Worm (Caenorhabditis elegans) whole organism, early embryonic: Measurements from ENCODE around the gene F54C9.14.

Experiments used
- B0310.2 ChIP-seq: sonication (generic microtip); optimal IDR thresholded peaks from 2 replicates; lab custom pipeline; 2016; ENCODE audit warnings: mild to moderate bottlenecking, missing genetic modification characterization, missing compliant biosample characterization
- F13C5.2 ChIP-seq: sonication (generic microtip); optimal IDR thresholded peaks from 2 replicates; lab custom pipeline; 2017; ENCODE audit warnings: mild to moderate bottlenecking, missing genetic modification characterization, inconsistent platforms, missing compliant biosample characterization
- aly-1 ChIP-seq: sonication (generic microtip); optimal IDR thresholded peaks from 2 replicates; lab custom pipeline; 2016; ENCODE audit warnings: missing genetic modification characterization, missing compliant biosample characterization
- ama-1 ChIP-seq: fragments of 150-350 bp; optimal IDR thresholded peaks from 2 replicates; lab custom pipeline; 2014
- ceh-13 ChIP-seq: fragments of 200-800 bp; sonication (Bioruptor generic); optimal IDR thresholded peaks from 2 replicates; lab custom pipeline; 2018; ENCODE audit warnings: mild to moderate bottlenecking, missing genetic modification characterization, missing compliant biosample characterization
- ceh-36 ChIP-seq: sonication (generic microtip); optimal IDR thresholded peaks from 2 replicates; lab custom pipeline; 2016; ENCODE audit warnings: missing genetic modification characterization, inconsistent platforms, missing compliant biosample characterization
- ets-7 ChIP-seq: sonication (generic microtip); optimal IDR thresholded peaks from 2 replicates; lab custom pipeline; 2016; ENCODE audit warnings: missing genotype, missing genetic modification characterization, missing compliant biosample characterization
- flt-1 ChIP-seq: fragments of 200-800 bp; sonication (Bioruptor generic); IDR thresholded peaks from 2 replicates; pipeline ENCODE4 v1.3.6; 2022; ENCODE audit warnings: missing genetic modification characterization, missing compliant biosample characterization
- hmbx-1 ChIP-seq: sonication (generic microtip); optimal IDR thresholded peaks from 2 replicates; lab custom pipeline; 2016; ENCODE audit warnings: mild to moderate bottlenecking, missing genetic modification characterization, missing compliant biosample characterization
- hmg-4 ChIP-seq: fragments of 200-800 bp; sonication (Bioruptor generic); optimal IDR thresholded peaks from 2 replicates; lab custom pipeline; 2018; ENCODE audit warnings: mild to moderate bottlenecking, missing genetic modification characterization, missing compliant biosample characterization
- hnd-1 ChIP-seq: sonication (generic microtip); optimal IDR thresholded peaks from 2 replicates; lab custom pipeline; 2016; ENCODE audit warnings: missing genetic modification characterization, missing compliant biosample characterization
- pes-1 ChIP-seq: fragments of 200-800 bp; sonication (Bioruptor generic); IDR thresholded peaks from 2 replicates; pipeline ENCODE4 v1.3.6; 2022; ENCODE audit warnings: missing genetic modification reagents, missing genetic modification characterization, missing compliant biosample characterization
- scrt-1 ChIP-seq: fragments of 200-800 bp; sonication (Bioruptor generic); IDR thresholded peaks from 2 replicates; pipeline ENCODE4 v1.3.6; 2022; ENCODE audit warnings: missing genetic modification characterization, missing compliant biosample characterization
- sea-1 ChIP-seq: fragments of 200-800 bp; sonication (Bioruptor generic); conservative IDR thresholded peaks from 2 replicates; pipeline ENCODE4 v1.3.6; 2022; ENCODE audit warnings: missing genetic modification characterization, missing compliant biosample characterization
- tbx-11 ChIP-seq: fragments of 200-800 bp; sonication (Bioruptor generic); IDR thresholded peaks from 2 replicates; pipeline ENCODE4 v1.3.6; 2022; ENCODE audit warnings: missing genetic modification characterization, missing compliant biosample characterization
- tbx-37 ChIP-seq: fragments of 200-800 bp; sonication (Bioruptor generic); conservative IDR thresholded peaks from 2 replicates; pipeline ENCODE4 v1.3.6; 2022; ENCODE audit warnings: missing genetic modification reagents, missing genetic modification characterization, missing compliant biosample characterization
- tra-4 ChIP-seq: sonication (generic microtip); optimal IDR thresholded peaks from 2 replicates; lab custom pipeline; 2017; ENCODE audit warnings: missing genetic modification characterization, missing compliant biosample characterization

F54C9.14 gene

DNA sequence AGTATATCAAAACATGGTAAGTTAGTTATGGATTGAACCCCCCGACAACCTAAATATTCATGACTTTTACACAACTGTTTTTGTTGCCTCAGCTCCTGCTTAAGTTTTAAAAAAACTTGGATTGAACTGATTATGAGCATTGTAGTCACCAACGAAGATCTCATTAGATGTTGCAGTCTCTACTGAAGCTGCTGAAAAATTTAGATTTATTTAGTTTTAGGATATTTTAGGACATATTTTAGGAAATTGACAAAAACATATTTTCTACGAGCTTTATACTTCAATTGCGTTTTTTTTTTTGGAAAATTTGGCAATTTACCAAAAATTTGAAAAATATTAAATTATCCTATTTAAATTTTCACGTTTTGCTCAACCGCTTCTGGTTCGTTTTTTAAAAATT lies at the start of gene F54C9.14:
F54C9.14 (plus strand) TSS at position 301 of the 400 bp plus-strand sequence.
- TF ChIP-seq aly-1 (tag; lab: Kevin White, UChicago) (no peak), tbx-37 (no peak), ceh-36 (tag; lab: Kevin White, UChicago) (no peak), ama-1 (lab: Kevin White, UChicago) (no peak), flt-1 (GFP tag; lab: Robert Waterston, UW) (no peak), scrt-1 (GFP tag; lab: Robert Waterston, UW) (no peak), pes-1 (no peak), B0310.2 (tag; lab: Kevin White, UChicago) (no peak), hmg-4 (GFP tag; lab: Kevin White, UChicago) (no peak), F13C5.2 (tag; lab: Kevin White, UChicago) (no peak), ets-7 (tag; lab: Kevin White, UChicago) (no peak), sea-1 (GFP tag; lab: Robert Waterston, UW) (no peak), ceh-13 (GFP tag; lab: Kevin White, UChicago) (no peak), tbx-11 (no peak)

DNA sequence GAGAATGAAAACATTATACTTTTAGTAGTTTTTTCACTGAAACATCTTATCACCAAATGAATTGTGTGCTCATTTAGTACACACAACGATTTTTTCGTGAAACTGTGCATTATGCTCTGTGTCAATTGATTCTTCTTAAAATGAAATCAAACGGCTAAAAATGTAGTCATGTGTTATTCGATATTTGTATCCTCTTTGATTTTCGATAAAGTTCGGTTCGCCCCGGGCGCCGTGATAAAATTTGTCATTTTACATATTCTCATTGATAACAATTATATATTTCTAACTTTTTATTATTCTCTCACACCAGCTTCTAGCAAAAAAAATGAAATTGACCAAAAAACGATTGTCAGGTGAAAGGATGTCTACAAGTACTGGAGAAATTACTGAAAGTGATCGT lies 47.4 kb upstream of the F54C9.14 start, which contains the start of gene ctg-2:
ctg-2 (plus strand) TSS at position 326 of the 400 bp plus-strand sequence.
- TF ChIP-seq pes-1 (no peak), ama-1 (lab: Kevin White, UChicago) (no peak), ceh-13 (GFP tag; lab: Kevin White, UChicago) (no peak), tbx-37 (no peak), ets-7 (tag; lab: Kevin White, UChicago) (no peak), B0310.2 (tag; lab: Kevin White, UChicago) (no peak), sea-1 (GFP tag; lab: Robert Waterston, UW) (no peak)

DNA sequence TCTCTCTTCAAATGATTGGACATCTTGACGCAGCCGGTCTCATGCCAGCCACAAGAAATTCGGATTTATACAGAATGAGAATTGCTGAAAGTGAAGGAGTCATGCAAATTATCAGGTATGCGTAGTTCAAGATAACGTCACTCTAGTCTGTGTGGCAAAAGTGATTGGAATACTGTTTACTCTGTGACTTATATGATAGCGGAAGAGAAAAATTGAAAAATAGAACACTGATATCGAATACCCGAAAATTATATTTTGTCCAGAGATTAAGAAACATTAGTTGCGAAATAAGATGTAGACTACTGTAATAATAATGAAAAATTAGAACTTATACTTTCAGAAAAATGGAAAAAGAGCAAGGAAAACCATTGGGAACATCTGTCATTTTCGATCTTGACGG lies 46.6 kb upstream of the F54C9.14 start:
- TF ChIP-seq ceh-36 (tag; lab: Kevin White, UChicago) (no peak), hmbx-1 (tag; lab: Kevin White, UChicago) (no peak), tbx-11 (no peak), aly-1 (tag; lab: Kevin White, UChicago) (no peak), scrt-1 (GFP tag; lab: Robert Waterston, UW) (no peak), hmg-4 (GFP tag; lab: Kevin White, UChicago) (no peak)

DNA sequence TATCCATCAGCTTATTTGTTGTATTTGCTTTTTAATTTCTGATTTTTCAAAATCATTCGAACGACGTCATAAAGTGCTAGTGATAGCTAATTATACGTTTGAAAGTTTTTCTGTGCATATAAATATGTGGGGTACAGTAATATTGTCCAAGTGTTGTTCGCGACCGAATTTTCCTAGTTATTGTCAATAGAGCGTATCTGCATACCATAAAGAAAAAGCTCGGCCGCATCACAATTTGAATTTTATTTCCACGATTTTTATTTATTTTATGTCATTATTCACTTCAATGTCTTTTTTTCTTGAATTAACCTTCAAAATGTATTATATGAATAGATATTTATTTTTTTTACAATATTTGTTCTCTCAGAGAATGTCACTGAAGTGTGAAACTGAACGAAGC lies 45.3 kb upstream of the F54C9.14 start, which contains the start of gene rnh-2:
rnh-2 (plus strand) TSS at position 368 of the 400 bp plus-strand sequence.
- TF ChIP-seq F13C5.2 (tag; lab: Kevin White, UChicago), result peak; percentile 5
- no peak for TF ChIP-seq hmbx-1 (tag; lab: Kevin White, UChicago)
- TF ChIP-seq tra-4, result no peak
- TF ChIP-seq ets-7 (tag; lab: Kevin White, UChicago), result no peak
- no peak for TF ChIP-seq ama-1 (lab: Kevin White, UChicago)
- TF ChIP-seq tbx-37, result peak; percentile 46; the same call in 1 of the 2 replicates
- no peak for TF ChIP-seq ceh-13 (GFP tag; lab: Kevin White, UChicago)
- TF ChIP-seq aly-1 (tag; lab: Kevin White, UChicago), result no peak
- TF ChIP-seq ceh-36 (tag; lab: Kevin White, UChicago), result no peak
- TF ChIP-seq hmg-4 (GFP tag; lab: Kevin White, UChicago), result no peak
- TF ChIP-seq flt-1 (GFP tag; lab: Robert Waterston, UW), result 0 out of 2 replicates have a peak, but pooled peaks have one; percentile 31

DNA sequence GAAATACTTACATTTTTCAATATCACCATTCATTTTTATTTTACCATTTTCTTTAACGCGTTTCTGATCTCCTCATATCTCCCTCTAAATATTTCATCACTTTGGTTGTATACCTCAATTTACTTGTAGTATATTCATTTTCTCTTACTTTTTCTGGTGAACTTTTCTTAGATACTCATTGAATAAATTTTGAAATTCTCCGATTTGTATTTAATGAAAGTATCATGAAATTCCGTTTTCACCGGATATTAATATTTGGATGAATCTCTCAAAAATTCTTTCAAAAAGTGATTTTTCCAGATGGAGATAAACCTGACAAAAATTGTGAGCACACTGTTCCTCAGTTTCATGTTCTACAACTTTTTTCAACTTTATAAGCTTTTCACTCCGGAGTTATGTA lies 43.9 kb upstream of the F54C9.14 start, which contains the start of gene T13H5.8:
T13H5.8 (plus strand) TSS at position 301 of the 400 bp plus-strand sequence.
- TF ChIP-seq aly-1 (tag; lab: Kevin White, UChicago) (no peak), F13C5.2 (tag; lab: Kevin White, UChicago) (no peak), tbx-11 (no peak), B0310.2 (tag; lab: Kevin White, UChicago) (no peak), scrt-1 (GFP tag; lab: Robert Waterston, UW) (no peak), pes-1 (no peak), hnd-1 (tag; lab: Kevin White, UChicago) (no peak), ceh-36 (tag; lab: Kevin White, UChicago) (no peak), tbx-37 (no peak), hmbx-1 (tag; lab: Kevin White, UChicago) (no peak), ceh-13 (GFP tag; lab: Kevin White, UChicago) (no peak), tra-4 (no peak), flt-1 (GFP tag; lab: Robert Waterston, UW) (no peak)

DNA sequence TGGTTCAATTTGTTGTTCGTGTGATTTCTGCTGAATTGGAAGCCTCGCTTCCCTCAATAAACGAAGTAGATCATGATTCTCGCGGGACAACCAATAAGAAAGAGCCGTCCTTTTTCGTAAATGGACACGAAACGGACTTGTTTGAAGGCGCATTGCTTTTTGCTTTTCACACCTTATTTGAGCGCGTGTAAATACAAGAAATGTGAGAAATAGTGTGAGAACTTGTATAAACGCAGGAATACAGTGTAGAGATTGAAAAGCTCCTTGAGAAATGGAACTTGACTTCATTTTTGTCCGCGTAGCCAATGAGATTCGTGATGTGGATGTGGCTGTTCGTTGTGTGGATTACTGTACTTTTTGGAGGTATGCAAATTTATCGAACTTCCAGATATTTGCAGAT lies 41.5 kb upstream of the F54C9.14 start, which contains the start of gene cht-2:
cht-2 (plus strand) TSS at position 301 of the 400 bp plus-strand sequence.
- TF ChIP-seq hnd-1 (tag; lab: Kevin White, UChicago) (no peak), pes-1 (no peak), sea-1 (GFP tag; lab: Robert Waterston, UW) (no peak), hmbx-1 (tag; lab: Kevin White, UChicago) (no peak), ama-1 (lab: Kevin White, UChicago) (no peak), hmg-4 (GFP tag; lab: Kevin White, UChicago) (no peak), tbx-37 (no peak), ets-7 (tag; lab: Kevin White, UChicago) (no peak), tbx-11 (no peak), scrt-1 (GFP tag; lab: Robert Waterston, UW) (no peak), B0310.2 (tag; lab: Kevin White, UChicago) (no peak), flt-1 (GFP tag; lab: Robert Waterston, UW) (no peak)

DNA sequence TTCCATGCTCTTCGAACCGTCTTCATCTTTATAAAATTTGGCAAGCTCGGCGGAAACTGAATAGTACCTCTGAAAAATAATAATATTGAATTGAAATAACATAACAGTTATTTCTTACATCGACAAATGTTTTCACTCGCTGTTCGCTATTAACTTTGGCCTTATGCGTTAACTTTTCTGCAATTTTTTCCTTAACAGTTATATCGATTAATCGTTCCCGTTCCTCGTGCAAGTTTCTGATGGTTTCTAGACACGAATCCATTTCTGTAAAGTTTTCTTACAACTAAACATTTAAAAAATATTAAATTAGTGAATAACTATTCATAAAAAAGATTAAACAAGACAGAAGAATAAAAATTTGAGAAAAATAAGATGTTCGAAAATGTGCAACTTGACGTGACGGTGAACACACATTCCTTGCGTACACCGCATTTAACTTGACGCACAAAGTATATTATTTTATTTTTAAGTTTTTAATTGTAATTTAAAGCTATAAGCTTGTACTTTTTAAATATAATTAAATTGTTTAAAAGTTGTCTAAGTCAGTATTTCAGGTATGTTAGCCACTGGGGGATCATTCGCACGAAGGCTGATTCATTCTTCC lies 36.9 kb upstream of the F54C9.14 start, which contains the start of the genes prp-9 and mrps-18B:
prp-9 (minus strand) TSS at position 264 of the 604 bp plus-strand sequence.
mrps-18B (plus strand) TSS at position 549 of the 604 bp plus-strand sequence.
- TF ChIP-seq hnd-1 (tag; lab: Kevin White, UChicago) (no peak), flt-1 (GFP tag; lab: Robert Waterston, UW) (no peak), scrt-1 (GFP tag; lab: Robert Waterston, UW) (no peak), hmg-4 (GFP tag; lab: Kevin White, UChicago) (no peak), ceh-36 (tag; lab: Kevin White, UChicago) (no peak), tbx-37 (no peak), tbx-11 (no peak), ama-1 (lab: Kevin White, UChicago) (no peak), F13C5.2 (tag; lab: Kevin White, UChicago) (no peak), hmbx-1 (tag; lab: Kevin White, UChicago) (no peak), aly-1 (tag; lab: Kevin White, UChicago) (no peak), B0310.2 (tag; lab: Kevin White, UChicago) (no peak)
